Worm (Caenorhabditis elegans): ENCODE results near the gene ZK370.6.

- TF ChIP-seq rcor-1 (GFP tag; IDR thresholded peaks at IDR 0.05) (no peak), lsl-1 (GFP tag; optimal IDR thresholded peaks at IDR 0.05) (no peak), him-1 (tag; optimal IDR thresholded peaks at IDR 0.05) (no peak), pbrm-1 (GFP tag; IDR thresholded peaks at IDR 0.05) (no peak)
These were observed 5.8 kb upstream of the ZK370.6 start, which contains the start of gene sma-2 for ce11 chrIII:8749487-8749886.

Data from whole organism, young adult.